Worm (Caenorhabditis elegans) whole organism, young adult: ENCODE measurements around the gene math-25.

Experiments
- B0019.2 ChIP-seq: fragments of 200-800 bp; sonication (Bioruptor generic); conservative IDR thresholded peaks from 2 replicates; pipeline ENCODE4 v1.3.6; 2022; ENCODE audit warnings: missing genetic modification reagents, missing genetic modification characterization, missing compliant biosample characterization
- B0035.1 ChIP-seq: sonication (generic microtip); optimal IDR thresholded peaks from 2 replicates; lab custom pipeline; 2016; ENCODE audit warnings: missing genetic modification characterization, mild to moderate bottlenecking, missing compliant biosample characterization, missing genotype, missing genetic modification reagents
- C17E4.6 ChIP-seq: fragments of 200-800 bp; sonication (Bioruptor generic); IDR thresholded peaks from 2 replicates; pipeline ENCODE4 v1.3.6; 2022; ENCODE audit warnings: missing genetic modification reagents, missing genetic modification characterization, missing compliant biosample characterization
- F10E7.11 ChIP-seq: sonication (generic microtip); optimal IDR thresholded peaks from 2 replicates; lab custom pipeline; 2017; ENCODE audit warnings: mild to moderate bottlenecking, missing genetic modification characterization, moderate library complexity, missing compliant biosample characterization
- F33H1.4 ChIP-seq: fragments of 200-800 bp; sonication (Bioruptor generic); IDR thresholded peaks from 2 replicates; pipeline ENCODE4 v1.3.6; 2022; ENCODE audit warnings: missing genetic modification reagents, missing genetic modification characterization, missing compliant biosample characterization
- F39B2.1 ChIP-seq: fragments of 200-800 bp; sonication (Bioruptor generic); IDR thresholded peaks from 2 replicates; pipeline ENCODE4 v1.3.6; 2022; ENCODE audit warnings: missing genetic modification reagents, missing genetic modification characterization, missing compliant biosample characterization
- T26A5.8 ChIP-seq: sonication (generic microtip); optimal IDR thresholded peaks from 2 replicates; lab custom pipeline; 2016; ENCODE audit warnings: missing genetic modification characterization, missing compliant biosample characterization
- Y95B8A.8 ChIP-seq: fragments of 200-800 bp; sonication (Bioruptor generic); IDR thresholded peaks from 2 replicates; pipeline ENCODE4 v1.3.6; 2022; ENCODE audit warnings: missing genetic modification reagents, missing genetic modification characterization, missing compliant biosample characterization
- ZK185.1 ChIP-seq: sonication (generic microtip); optimal IDR thresholded peaks from 2 replicates; lab custom pipeline; 2016; ENCODE audit warnings: mild to moderate bottlenecking, missing genetic modification characterization, missing compliant biosample characterization; ENCODE audit not compliant: poor library complexity, severe bottlenecking
- akir-1 ChIP-seq: fragments of 200-800 bp; sonication (Bioruptor generic); optimal IDR thresholded peaks from 2 replicates; lab custom pipeline; 2018; ENCODE audit warnings: mild to moderate bottlenecking, missing genetic modification characterization, moderate library complexity, missing compliant biosample characterization
- ama-1 ChIP-seq, 3 experiments: fragments of 150-350 bp in 1 of 3; sonication (generic microtip) in 2 of 3; optimal IDR thresholded peaks; 2 replicates each; lab custom pipeline; 2014 to 2018; ENCODE audit warnings: missing biosample characterization in 2 of 3, missing genetic modification characterization in 2 of 3, missing genetic modification reagents in 2 of 3
- aptf-2 ChIP-seq: fragments of 200-800 bp; sonication (Bioruptor generic); conservative IDR thresholded peaks from 2 replicates; pipeline ENCODE4 v1.3.6; 2022; ENCODE audit warnings: missing genetic modification reagents, missing genetic modification characterization, missing compliant biosample characterization
- attf-6 ChIP-seq: fragments of 200-800 bp; sonication (Bioruptor generic); IDR thresholded peaks from 2 replicates; pipeline ENCODE4 v1.3.6; 2022; ENCODE audit warnings: missing genetic modification reagents, missing genetic modification characterization, missing compliant biosample characterization
- ccch-3 ChIP-seq: fragments of 200-800 bp; sonication (Bioruptor generic); optimal IDR thresholded peaks from 2 replicates; lab custom pipeline; 2018; ENCODE audit warnings: mild to moderate bottlenecking, missing genetic modification characterization, missing compliant biosample characterization
- cebp-2 ChIP-seq: fragments of 200-800 bp; sonication (Bioruptor generic); IDR thresholded peaks from 2 replicates; pipeline ENCODE4 v1.3.6; 2022; ENCODE audit warnings: missing genetic modification characterization, missing compliant biosample characterization
- ceh-100 ChIP-seq: fragments of 200-800 bp; sonication (Bioruptor generic); IDR thresholded peaks from 2 replicates; pipeline ENCODE4 v1.3.6; 2022; ENCODE audit warnings: missing genetic modification reagents, missing genetic modification characterization, missing compliant biosample characterization
- ceh-58 ChIP-seq: fragments of 200-800 bp; sonication (Bioruptor generic); IDR thresholded peaks from 2 replicates; pipeline ENCODE4 v1.3.6; 2022; ENCODE audit warnings: missing genetic modification characterization, missing compliant biosample characterization
- ceh-79 ChIP-seq: sonication (generic microtip); optimal IDR thresholded peaks from 2 replicates; lab custom pipeline; 2017; ENCODE audit warnings: mild to moderate bottlenecking, missing genetic modification characterization, missing compliant biosample characterization
- chd-7 ChIP-seq: sonication (generic microtip); optimal IDR thresholded peaks from 2 replicates; lab custom pipeline; 2016; ENCODE audit warnings: mild to moderate bottlenecking, missing genetic modification characterization, moderate library complexity, missing compliant biosample characterization
- egl-44 ChIP-seq: fragments of 200-800 bp; sonication (Bioruptor generic); IDR thresholded peaks from 2 replicates; pipeline ENCODE4 v1.3.6; 2022; ENCODE audit warnings: missing genetic modification reagents, missing genetic modification characterization, missing compliant biosample characterization
- gei-17 ChIP-seq: fragments of 200-800 bp; sonication (Bioruptor generic); optimal IDR thresholded peaks from 2 replicates; lab custom pipeline; 2018; ENCODE audit warnings: mild to moderate bottlenecking, missing genetic modification characterization, missing compliant biosample characterization
- him-1 ChIP-seq: sonication (generic microtip); optimal IDR thresholded peaks from 2 replicates; lab custom pipeline; 2016; ENCODE audit warnings: missing genotype, missing genetic modification reagents, missing genetic modification characterization, missing compliant biosample characterization
- hlh-12 ChIP-seq: sonication (generic microtip); optimal IDR thresholded peaks from 2 replicates; lab custom pipeline; 2016; ENCODE audit warnings: missing genetic modification characterization, missing compliant biosample characterization
- hmg-1.2 ChIP-seq: fragments of 200-800 bp; sonication (Bioruptor generic); IDR thresholded peaks from 2 replicates; pipeline ENCODE4 v1.3.6; 2022; ENCODE audit warnings: missing genetic modification reagents, missing genetic modification characterization, missing compliant biosample characterization
- hsf-1 ChIP-seq: fragments of 200-800 bp; sonication (Bioruptor generic); IDR thresholded peaks from 2 replicates; pipeline ENCODE4 v1.3.6; 2022; ENCODE audit warnings: missing genetic modification reagents, missing genetic modification characterization, missing compliant biosample characterization
- let-607 ChIP-seq, 2 experiments: fragments of 200-800 bp in 1 of 2; sonication (Bioruptor generic) in 1 of 2; sonication (generic microtip) in 1 of 2; optimal IDR thresholded peaks; 2 replicates each; lab custom pipeline; 2016 to 2018; ENCODE audit warnings: mild to moderate bottlenecking in 2 of 2, missing compliant biosample characterization in 2 of 2, missing genetic modification characterization in 2 of 2, moderate library complexity in 2 of 2, missing genotype in 1 of 2
- lir-1 ChIP-seq: fragments of 200-800 bp; sonication (Bioruptor generic); conservative IDR thresholded peaks from 2 replicates; pipeline ENCODE4 v1.3.6; 2022; ENCODE audit warnings: missing genetic modification reagents, missing genetic modification characterization, missing compliant biosample characterization
- lsl-1 ChIP-seq: fragments of 200-800 bp; sonication (Bioruptor generic); optimal IDR thresholded peaks from 2 replicates; lab custom pipeline; 2018; ENCODE audit warnings: mild to moderate bottlenecking, missing genetic modification characterization, moderate library complexity, missing compliant biosample characterization
- lsy-27 ChIP-seq: sonication (generic microtip); optimal IDR thresholded peaks from 2 replicates; lab custom pipeline; 2017; ENCODE audit warnings: missing genetic modification characterization, mild to moderate bottlenecking, missing compliant biosample characterization, antibody characterized with exemption, missing genotype, borderline replicate concordance; ENCODE audit not compliant: insufficient read depth
- madf-10 ChIP-seq: sonication (generic microtip); optimal IDR thresholded peaks from 2 replicates; lab custom pipeline; 2016; ENCODE audit warnings: mild to moderate bottlenecking, missing genetic modification characterization, missing compliant biosample characterization
- mxl-1 ChIP-seq: sonication (generic microtip); optimal IDR thresholded peaks from 2 replicates; lab custom pipeline; 2016; ENCODE audit warnings: missing genetic modification characterization, missing compliant biosample characterization
- nhr-120 ChIP-seq: fragments of 200-800 bp; sonication (Bioruptor generic); IDR thresholded peaks from 2 replicates; pipeline ENCODE4 v1.3.6; 2022; ENCODE audit warnings: missing genetic modification characterization, missing compliant biosample characterization
- nhr-179 ChIP-seq: sonication (generic microtip); optimal IDR thresholded peaks from 2 replicates; lab custom pipeline; 2016; ENCODE audit warnings: mild to moderate bottlenecking, missing genetic modification characterization, missing compliant biosample characterization
- nhr-80 ChIP-seq: sonication (generic microtip); optimal IDR thresholded peaks from 2 replicates; lab custom pipeline; 2016; ENCODE audit warnings: missing genetic modification characterization, missing compliant biosample characterization
- repo-1 ChIP-seq: sonication (generic microtip); optimal IDR thresholded peaks from 2 replicates; lab custom pipeline; 2017; ENCODE audit warnings: mild to moderate bottlenecking, missing genetic modification characterization, missing compliant biosample characterization
- snpc-1.1 ChIP-seq: sonication (generic microtip); optimal IDR thresholded peaks from 2 replicates; lab custom pipeline; 2017; ENCODE audit warnings: missing genetic modification characterization, mild to moderate bottlenecking, missing compliant biosample characterization, antibody characterized with exemption, moderate library complexity, missing genotype, missing genetic modification reagents; ENCODE audit not compliant: insufficient read depth
- snpc-1.3 ChIP-seq: sonication (generic microtip); optimal IDR thresholded peaks from 2 replicates; lab custom pipeline; 2017; ENCODE audit warnings: missing genetic modification characterization, mild to moderate bottlenecking, missing compliant biosample characterization, antibody characterized with exemption, moderate library complexity, missing genotype, missing genetic modification reagents; ENCODE audit not compliant: insufficient read depth
- sptf-2 ChIP-seq: fragments of 200-800 bp; sonication (Bioruptor generic); optimal IDR thresholded peaks from 2 replicates; lab custom pipeline; 2018; ENCODE audit warnings: mild to moderate bottlenecking, missing genetic modification characterization, missing compliant biosample characterization
- tbx-9 ChIP-seq: sonication (generic microtip); optimal IDR thresholded peaks from 2 replicates; lab custom pipeline; 2016; ENCODE audit warnings: borderline replicate concordance, missing genetic modification characterization, inconsistent platforms, missing compliant biosample characterization
- unc-130 ChIP-seq: sonication (generic microtip); optimal IDR thresholded peaks from 2 replicates; lab custom pipeline; 2016; ENCODE audit warnings: missing genetic modification reagents, missing genetic modification characterization, missing compliant biosample characterization
- ztf-26 ChIP-seq: sonication (generic microtip); optimal IDR thresholded peaks from 2 replicates; lab custom pipeline; 2017; ENCODE audit warnings: missing genetic modification characterization, missing compliant biosample characterization

math-25 gene

ce11 chrII:1895278-1895677, 584 bp upstream of the math-25 start, which contains the start of gene C46F9.5 (continued):
- no peak for TF ChIP-seq lsl-1
- TF ChIP-seq chd-7: no peak
- TF ChIP-seq F39B2.1 (GFP tag; lab: Robert Waterston, UW): no peak
- TF ChIP-seq akir-1 (GFP tag; lab: Kevin White, UChicago): no peak

- no peak for TF ChIP-seq ceh-79 (tag; lab: Kevin White, UChicago)
- no peak for TF ChIP-seq ceh-100
- no peak for TF ChIP-seq repo-1 (tag; lab: Kevin White, UChicago)
- TF ChIP-seq nhr-120 (GFP tag; lab: Robert Waterston, UW): no peak
- no peak for TF ChIP-seq ZK185.1 (tag; lab: Kevin White, UChicago)
- TF ChIP-seq sptf-2 (GFP tag; lab: Kevin White, UChicago): no peak
- no peak for TF ChIP-seq nhr-80
- no peak for TF ChIP-seq lir-1 (GFP tag; lab: Robert Waterston, UW)
- no peak for TF ChIP-seq F10E7.11 (tag; lab: Kevin White, UChicago)
- TF ChIP-seq T26A5.8 (tag; lab: Kevin White, UChicago): no peak
- no peak for TF ChIP-seq cebp-2
- TF ChIP-seq, all 124 proteins: peak for 0
Observed at ce11 chrII:1897936-1898335, 2.1 kb downstream of the math-25 start, which contains the start of gene C46F9.6. Gene C46F9.6 (plus strand): TSS chrII:1898236.

ce11 chrII:1899934-1900333, 4.1 kb downstream of the math-25 start, which contains the start of gene math-24:
Gene math-24 (plus strand): TSS chrII:1900234.
- no peak for TF ChIP-seq lir-1 (GFP tag; lab: Robert Waterston, UW)
- TF ChIP-seq aptf-2: no peak
- TF ChIP-seq madf-10: no peak
- TF ChIP-seq F33H1.4: no peak
- no peak for TF ChIP-seq snpc-1.1 (tag; lab: Kevin White, UChicago)
- TF ChIP-seq sptf-2 (GFP tag; lab: Kevin White, UChicago): no peak
- no peak for TF ChIP-seq him-1 (tag; lab: Kevin White, UChicago)

- TF ChIP-seq ama-1 (optimal IDR thresholded peaks at IDR 0.05; lab: Kevin White, UChicago) (no peak), ama-1 (GFP tag; optimal IDR thresholded peaks at IDR 0.05; lab: Kevin White, UChicago) (no peak), T26A5.8 (tag; lab: Kevin White, UChicago) (no peak), snpc-1.3 (tag; lab: Kevin White, UChicago) (no peak), ztf-26 (no peak), tbx-9 (no peak)
Observed at ce11 chrII:1901981-1902380, 6.1 kb downstream of the math-25 start, which contains the start of gene math-23. Gene math-23 (plus strand): TSS chrII:1902281.

- TF ChIP-seq attf-6 (GFP tag; lab: Robert Waterston, UW): no peak
- no peak for TF ChIP-seq nhr-179 (tag; lab: Kevin White, UChicago)
- TF ChIP-seq hlh-12 (tag; lab: Kevin White, UChicago): no peak
- TF ChIP-seq B0035.1: no peak
- peak; percentile 3 for TF ChIP-seq nhr-80
- no peak for TF ChIP-seq hmg-1.2 (GFP tag; lab: Robert Waterston, UW)
Observed at ce11 chrII:1905104-1905503, 9.2 kb downstream of the math-25 start, which contains the start of gene math-22. Gene math-22 (plus strand): TSS chrII:1905404.

- TF ChIP-seq ceh-58 (GFP tag; lab: Robert Waterston, UW): no peak
- TF ChIP-seq gei-17 (GFP tag; lab: Kevin White, UChicago): no peak
- TF ChIP-seq ccch-3: no peak
- TF ChIP-seq hsf-1 (GFP tag; lab: Robert Waterston, UW): no peak
- TF ChIP-seq egl-44 (GFP tag; lab: Robert Waterston, UW): no peak
- no peak for TF ChIP-seq unc-130
- no peak for TF ChIP-seq B0019.2 (GFP tag; lab: Robert Waterston, UW)
- TF ChIP-seq let-607 (tag; optimal IDR thresholded peaks at IDR 0.05; lab: Kevin White, UChicago): no peak
- no peak for TF ChIP-seq lsy-27 (tag; lab: Kevin White, UChicago)
- TF ChIP-seq C17E4.6 (GFP tag; lab: Robert Waterston, UW): no peak
- TF ChIP-seq mxl-1 (tag; lab: Kevin White, UChicago): no peak
- no peak for TF ChIP-seq Y95B8A.8 (GFP tag; lab: Robert Waterston, UW)
Observed at ce11 chrII:1912741-1913140, 16.9 kb downstream of the math-25 start, which contains the start of gene math-31. Gene math-31 (minus strand): TSS chrII:1912841.
